Fruit fly (Drosophila melanogaster): ENCODE results near the gene CG17260.

CG17260 gene

dm6 chr2L:2992664-2993174, 44.3 kb upstream of the CG17260 start, which contains the start of the genes okr and CG3558 (continued):
- no peak for TF ChIP-seq tgo (GFP tag; IDR thresholded peaks at IDR 0.05)
- no peak for TF ChIP-seq CG9727 (GFP tag; optimal IDR thresholded peaks at IDR 0.05)
- no peak for TF ChIP-seq toy (GFP tag; IDR thresholded peaks at IDR 0.05)
- TF ChIP-seq cad (GFP tag; optimal IDR thresholded peaks at IDR 0.05): no peak
- no peak for TF ChIP-seq Doc2 (GFP tag; IDR thresholded peaks at IDR 0.05)
- TF ChIP-seq CG5953 (GFP tag; IDR thresholded peaks at IDR 0.05): no peak
- TF ChIP-seq mld (GFP tag; IDR thresholded peaks at IDR 0.05; ENCODE audit: partially characterized antibody): no peak
- TF ChIP-seq CG7786 (GFP tag; optimal IDR thresholded peaks at IDR 0.05): no peak
- TF ChIP-seq luna (GFP tag; optimal IDR thresholded peaks at IDR 0.05): no peak
- TF ChIP-seq tll (GFP tag; optimal IDR thresholded peaks at IDR 0.05): no peak
- TF ChIP-seq lilli (GFP tag; optimal IDR thresholded peaks at IDR 0.05): peak; percentile 21
- TF ChIP-seq CG17912 (GFP tag; optimal IDR thresholded peaks at IDR 0.05): no peak
- no peak for TF ChIP-seq CG9437 (GFP tag; optimal IDR thresholded peaks at IDR 0.05)
- TF ChIP-seq CG12659 (GFP tag; optimal IDR thresholded peaks at IDR 0.05): peak; percentile 18
- TF ChIP-seq CG34224 (GFP tag; IDR thresholded peaks at IDR 0.05; ENCODE audit: partially characterized antibody): peak; percentile 94
- TF ChIP-seq CG33557 (GFP tag; optimal IDR thresholded peaks at IDR 0.05): no peak
- TF ChIP-seq sug (tag; optimal IDR thresholded peaks at IDR 0.05): no peak
- no peak for TF ChIP-seq caup (GFP tag; optimal IDR thresholded peaks at IDR 0.05; ENCODE audit: severe bottlenecking)
- no peak for TF ChIP-seq CG6689 (GFP tag; IDR thresholded peaks at IDR 0.05)
- no peak for TF ChIP-seq tup (GFP tag; optimal IDR thresholded peaks at IDR 0.05)
- no peak for TF ChIP-seq CG15696 (tag; optimal IDR thresholded peaks at IDR 0.05)
- TF ChIP-seq lmd (GFP tag; IDR thresholded peaks at IDR 0.05): no peak
- TF ChIP-seq ato (GFP tag; IDR thresholded peaks at IDR 0.05; ENCODE audit: partially characterized antibody): peak; percentile 25; the same call in 1 of the 2 replicates
- TF ChIP-seq CG14050 (GFP tag; IDR thresholded peaks at IDR 0.05): no peak
- no peak for TF ChIP-seq p53 (GFP tag; optimal IDR thresholded peaks at IDR 0.05)
- 0 out of 2 replicates have a peak, but pooled peaks have one; percentile 9 for TF ChIP-seq vvl (GFP tag; IDR thresholded peaks at IDR 0.05)
- peak; percentile 83 for TF ChIP-seq amos (GFP tag; IDR thresholded peaks at IDR 0.05; ENCODE audit: partially characterized antibody)
- no peak for TF ChIP-seq HmgD (GFP tag; optimal IDR thresholded peaks at IDR 0.05)
- TF ChIP-seq esg (GFP tag; conservative IDR thresholded peaks at IDR 0.05): no peak
- no peak for TF ChIP-seq Hr3 (GFP tag; optimal IDR thresholded peaks at IDR 0.05)
- TF ChIP-seq wdn (GFP tag; IDR thresholded peaks at IDR 0.05): no peak
- no peak for TF ChIP-seq CG10543 (GFP tag; optimal IDR thresholded peaks at IDR 0.05)
- TF ChIP-seq Hr78 (GFP tag; optimal IDR thresholded peaks at IDR 0.05): no peak
- no peak for TF ChIP-seq Max (GFP tag; optimal IDR thresholded peaks at IDR 0.05)
- TF ChIP-seq sna (GFP tag; IDR thresholded peaks at IDR 0.05; ENCODE audit: partially characterized antibody): peak; percentile 77
- no peak for TF ChIP-seq prd (optimal IDR thresholded peaks at IDR 0.05)
- no peak for TF ChIP-seq prd (GFP tag; IDR thresholded peaks at IDR 0.05)
- TF ChIP-seq ara (GFP tag; IDR thresholded peaks at IDR 0.05): no peak
- no peak for TF ChIP-seq Chrac-16 (GFP tag; optimal IDR thresholded peaks at IDR 0.05)
- no peak for TF ChIP-seq CG30431 (GFP tag; optimal IDR thresholded peaks at IDR 0.05)
- TF ChIP-seq pan (optimal IDR thresholded peaks at IDR 0.05): no peak
- no peak for TF ChIP-seq pan (GFP tag; optimal IDR thresholded peaks at IDR 0.05 in 1 of 2, IDR thresholded peaks at IDR 0.05 in 1 of 2)
- no peak for TF ChIP-seq NFAT (GFP tag; IDR thresholded peaks at IDR 0.05)
- no peak for TF ChIP-seq fru (optimal IDR thresholded peaks at IDR 0.05)
- TF ChIP-seq Lim3 (GFP tag; IDR thresholded peaks at IDR 0.05): no peak
- TF ChIP-seq pnt (GFP tag; optimal IDR thresholded peaks at IDR 0.05): no peak
- no peak for TF ChIP-seq CG12299 (tag; optimal IDR thresholded peaks at IDR 0.05)
- TF ChIP-seq CG31441 (GFP tag; IDR thresholded peaks at IDR 0.05): no peak
- no peak for TF ChIP-seq zfh2 (GFP tag; optimal IDR thresholded peaks at IDR 0.05)
- peak; percentile 83 for TF ChIP-seq CG9797 (GFP tag; optimal IDR thresholded peaks at IDR 0.05)
- TF ChIP-seq CG5180 (GFP tag; optimal IDR thresholded peaks at IDR 0.05): no peak
- no peak for TF ChIP-seq CG6175 (GFP tag; IDR thresholded peaks at IDR 0.05)

Measured in whole organism, embryonic.